Worm (Caenorhabditis elegans): ENCODE results near the gene F54D5.4.

DNA sequence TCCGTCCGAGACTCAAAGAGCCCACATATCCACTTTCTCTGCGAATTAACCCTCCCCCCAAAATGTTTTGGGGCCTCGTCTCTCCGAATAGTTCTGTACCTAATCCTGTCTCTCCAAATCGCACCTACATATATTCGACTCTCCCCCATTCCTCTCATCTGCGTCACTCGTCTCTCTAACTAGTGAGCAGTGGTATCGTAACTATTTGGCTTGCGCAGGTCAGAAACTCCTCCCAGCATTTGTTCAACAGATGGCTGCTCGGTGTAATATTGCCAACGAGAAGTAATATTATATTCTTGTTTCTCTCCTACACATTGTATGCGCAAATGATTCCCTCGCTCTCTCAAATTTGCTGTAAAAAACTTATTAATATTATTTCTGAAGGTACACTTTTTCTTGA is 14.0 kb upstream of the F54D5.4 start, which contains the start of gene F54D5.24:
- TF ChIP-seq elt-1 (tag; optimal IDR thresholded peaks at IDR 0.05; ENCODE audit: borderline replicate concordance, insufficient read depth) (no peak), blmp-1 (tag; optimal IDR thresholded peaks at IDR 0.05) (no peak), lin-13 (tag; optimal IDR thresholded peaks at IDR 0.05) (no peak), pha-4 (tag; optimal IDR thresholded peaks at IDR 0.05) (no peak), nhr-76 (tag; optimal IDR thresholded peaks at IDR 0.05) (no peak), ztf-11 (tag; optimal IDR thresholded peaks at IDR 0.05) (no peak), ceh-83 (GFP tag; optimal IDR thresholded peaks at IDR 0.05) (no peak), unc-39 (tag; optimal IDR thresholded peaks at IDR 0.05) (no peak), unc-62 (GFP tag; optimal IDR thresholded peaks at IDR 0.05) (no peak), bed-3 (GFP tag; optimal IDR thresholded peaks at IDR 0.05) (no peak), elt-3 (tag; optimal IDR thresholded peaks at IDR 0.05) (no peak)
